Worm (Caenorhabditis elegans) whole organism, L4 larva: ENCODE results near the gene ceh-23.

ENCODE experiments used
- F44E2.7 ChIP-seq: fragments of 200-800 bp; sonication (Bioruptor generic); IDR thresholded peaks from 2 replicates; pipeline ENCODE4 v2.1.2; 2022; ENCODE audit warnings: missing genetic modification characterization, missing compliant biosample characterization
- F49E8.2 ChIP-seq: sonication (generic microtip); optimal IDR thresholded peaks from 2 replicates; lab custom pipeline; 2016; ENCODE audit warnings: missing compliant biosample characterization, mild to moderate bottlenecking, missing genetic modification characterization, borderline replicate concordance
- Y48G9A.11 ChIP-seq: fragments of 200-800 bp; sonication (Bioruptor generic); IDR thresholded peaks from 2 replicates; pipeline ENCODE4 v1.3.6; 2022; ENCODE audit warnings: missing genetic modification reagents, missing genetic modification characterization, missing compliant biosample characterization
- ZK546.5 ChIP-seq, 2 experiments: sonication (generic microtip); optimal IDR thresholded peaks; 2 replicates each; lab custom pipeline; 2017; ENCODE audit warnings: missing biosample characterization in 2 of 2, missing genetic modification characterization in 2 of 2
- aha-1 ChIP-seq: fragments of 150-350 bp; peaks from one replicate; lab custom pipeline; 2014; ENCODE audit warnings: missing biosample characterization, missing genetic modification characterization
- aly-2 ChIP-seq: sonication (generic microtip); optimal IDR thresholded peaks from 2 replicates; lab custom pipeline; 2018; ENCODE audit warnings: missing biosample characterization, missing genetic modification characterization
- ama-1 ChIP-seq: fragments of 150-350 bp; optimal IDR thresholded peaks from 2 replicates; lab custom pipeline; 2014; ENCODE audit warnings: inconsistent platforms, mixed read lengths
- ceh-28 ChIP-seq: fragments of 150-350 bp; optimal IDR thresholded peaks from 2 replicates; lab custom pipeline; 2014; ENCODE audit warnings: missing biosample characterization, missing genetic modification reagents, missing genetic modification characterization
- ceh-32 ChIP-seq: sonication (generic microtip); optimal IDR thresholded peaks from 2 replicates; lab custom pipeline; 2016; ENCODE audit warnings: mild to moderate bottlenecking, missing genetic modification characterization, missing compliant biosample characterization; ENCODE audit not compliant: poor library complexity
- cey-2 ChIP-seq: sonication (generic microtip); optimal IDR thresholded peaks from 3 replicates; lab custom pipeline; 2017; ENCODE audit warnings: missing genetic modification characterization, mild to moderate bottlenecking, missing compliant biosample characterization, antibody characterized with exemption, borderline replicate concordance; ENCODE audit not compliant: insufficient read depth
- ctbp-1 ChIP-seq: fragments of 200-800 bp; sonication (Bioruptor generic); IDR thresholded peaks from 2 replicates; pipeline ENCODE4 v1.3.6; 2022; ENCODE audit warnings: missing genetic modification reagents, missing genetic modification characterization, missing compliant biosample characterization
- dmd-6 ChIP-seq: fragments of 200-800 bp; sonication (Bioruptor generic); IDR thresholded peaks from 2 replicates; pipeline ENCODE4 v1.3.6; 2022; ENCODE audit warnings: missing genetic modification reagents, missing genetic modification characterization, missing compliant biosample characterization
- dmd-8 ChIP-seq: fragments of 200-800 bp; sonication (Bioruptor generic); IDR thresholded peaks from 2 replicates; pipeline ENCODE4 v1.3.6; 2022; ENCODE audit warnings: missing genetic modification characterization, missing compliant biosample characterization
- dmd-9 ChIP-seq: fragments of 200-800 bp; sonication (Bioruptor generic); IDR thresholded peaks from 2 replicates; pipeline ENCODE4 v1.3.6; 2022; ENCODE audit warnings: missing genetic modification reagents, missing genetic modification characterization, missing compliant biosample characterization
- fkh-10 ChIP-seq: fragments of 150-350 bp; optimal IDR thresholded peaks from 2 replicates; lab custom pipeline; 2014; ENCODE audit warnings: missing biosample characterization, missing genetic modification reagents, missing genetic modification characterization
- hlh-30 ChIP-seq: sonication (generic microtip); optimal IDR thresholded peaks from 2 replicates; lab custom pipeline; 2017; ENCODE audit warnings: antibody characterized with exemption, mild to moderate bottlenecking, missing genetic modification characterization, missing compliant biosample characterization; ENCODE audit not compliant: insufficient read depth
- lin-1 ChIP-seq: fragments of 200-800 bp; sonication (Bioruptor generic); IDR thresholded peaks from 2 replicates; pipeline ENCODE4 v1.3.6; 2022; ENCODE audit warnings: missing genetic modification reagents, missing genetic modification characterization, missing compliant biosample characterization
- lin-13 ChIP-seq: fragments of 150-350 bp; optimal IDR thresholded peaks from 2 replicates; lab custom pipeline; 2014; ENCODE audit warnings: missing biosample characterization, missing genetic modification reagents, missing genetic modification characterization
- lin-15B ChIP-seq: fragments of 150-350 bp; sonication (generic microtip); optimal IDR thresholded peaks from 3 replicates; lab custom pipeline; 2014; ENCODE audit warnings: missing biosample characterization, missing genetic modification characterization
- lin-29 ChIP-seq: fragments of 200-800 bp; sonication (Bioruptor generic); IDR thresholded peaks from 2 replicates; pipeline ENCODE4 v1.3.6; 2022; ENCODE audit warnings: missing genetic modification reagents, missing genetic modification characterization, missing compliant biosample characterization
- lin-39 ChIP-seq: fragments of 150-350 bp; optimal IDR thresholded peaks from 2 replicates; lab custom pipeline; 2014; ENCODE audit warnings: missing biosample characterization, missing genetic modification reagents, missing genetic modification characterization
- lir-3 ChIP-seq: sonication (generic microtip); optimal IDR thresholded peaks from 2 replicates; lab custom pipeline; 2016; ENCODE audit warnings: mild to moderate bottlenecking, missing genetic modification characterization, missing compliant biosample characterization
- lsy-2 ChIP-seq, 2 experiments: fragments of 150-350 bp in 1 of 2; sonication (generic microtip) in 1 of 2; optimal IDR thresholded peaks; 2 replicates each; lab custom pipeline; 2014 to 2017; ENCODE audit warnings: missing biosample characterization in 2 of 2, missing genetic modification characterization in 2 of 2
- madf-9 ChIP-seq: fragments of 200-800 bp; sonication (Bioruptor generic); conservative IDR thresholded peaks from 2 replicates; pipeline ENCODE4 v1.3.6; 2022; ENCODE audit warnings: missing genetic modification reagents, missing genetic modification characterization, missing compliant biosample characterization
- mes-2 ChIP-seq: sonication (generic microtip); optimal IDR thresholded peaks from 2 replicates; lab custom pipeline; 2016; ENCODE audit warnings: missing genotype, mild to moderate bottlenecking, missing genetic modification characterization, missing compliant biosample characterization; ENCODE audit not compliant: poor library complexity, severe bottlenecking
- mxl-2 ChIP-seq: fragments of 200-800 bp; sonication (Bioruptor generic); conservative IDR thresholded peaks from 2 replicates; pipeline ENCODE4 v1.3.6; 2022; ENCODE audit warnings: missing genetic modification reagents, missing genetic modification characterization, missing compliant biosample characterization
- nhr-111 ChIP-seq: fragments of 200-800 bp; sonication (Bioruptor generic); optimal IDR thresholded peaks from 2 replicates; lab custom pipeline; 2018; ENCODE audit warnings: mild to moderate bottlenecking, missing genetic modification characterization, missing compliant biosample characterization
- nhr-48 ChIP-seq: sonication (generic microtip); optimal IDR thresholded peaks from 2 replicates; lab custom pipeline; 2016; ENCODE audit warnings: mild to moderate bottlenecking, missing genetic modification characterization, missing compliant biosample characterization
- php-3 ChIP-seq: fragments of 200-800 bp; sonication (Bioruptor generic); IDR thresholded peaks from 2 replicates; pipeline ENCODE4 v1.3.6; 2022; ENCODE audit warnings: missing genetic modification reagents, missing genetic modification characterization, missing compliant biosample characterization
- snpc-1.2 ChIP-seq: fragments of 200-800 bp; sonication (Bioruptor generic); IDR thresholded peaks from 2 replicates; pipeline ENCODE4 v1.3.6; 2022; ENCODE audit warnings: missing genetic modification reagents, missing genetic modification characterization, missing compliant biosample characterization
- snpc-4 ChIP-seq: fragments of 150-350 bp; optimal IDR thresholded peaks from 2 replicates; lab custom pipeline; 2014; ENCODE audit warnings: missing biosample characterization, missing genetic modification characterization
- spr-1 ChIP-seq: sonication (generic microtip); optimal IDR thresholded peaks from 2 replicates; lab custom pipeline; 2016; ENCODE audit warnings: mild to moderate bottlenecking, missing genetic modification characterization, missing compliant biosample characterization
- spr-3 ChIP-seq: fragments of 200-800 bp; sonication (Bioruptor generic); optimal IDR thresholded peaks from 2 replicates; lab custom pipeline; 2018; ENCODE audit warnings: mild to moderate bottlenecking, missing genetic modification characterization, missing compliant biosample characterization
- tag-97 ChIP-seq: fragments of 200-800 bp; sonication (Bioruptor generic); IDR thresholded peaks from 2 replicates; pipeline ENCODE4 v1.3.6; 2022; ENCODE audit warnings: missing genetic modification characterization, missing compliant biosample characterization
- tra-1 ChIP-seq: fragments of 200-800 bp; sonication (Bioruptor generic); IDR thresholded peaks from 2 replicates; pipeline ENCODE4 v1.3.6; 2022; ENCODE audit warnings: missing genetic modification reagents, missing genetic modification characterization, missing compliant biosample characterization
- unc-130 ChIP-seq: sonication (generic microtip); optimal IDR thresholded peaks from 2 replicates; lab custom pipeline; 2016; ENCODE audit warnings: missing genetic modification reagents, missing genetic modification characterization, missing compliant biosample characterization
- unc-62 ChIP-seq, 3 experiments: fragments of 150-350 bp in 1 of 3; sonication (generic microtip); optimal IDR thresholded peaks in 2 of 3; peaks in 1 of 3; 1 replicate in 1 of 3; 2 replicates in 2 of 3; lab custom pipeline; 2014 to 2017; ENCODE audit warnings: missing biosample characterization in 3 of 3, missing genetic modification characterization in 3 of 3, missing genetic modification reagents in 3 of 3, missing genotype in 1 of 3
- zag-1 ChIP-seq: fragments of 150-350 bp; optimal IDR thresholded peaks from 2 replicates; lab custom pipeline; 2014; ENCODE audit warnings: missing biosample characterization, missing genetic modification characterization
- zfp-2 ChIP-seq: sonication (generic microtip); optimal IDR thresholded peaks from 2 replicates; lab custom pipeline; 2016; ENCODE audit warnings: mild to moderate bottlenecking, missing genetic modification characterization, missing compliant biosample characterization

ceh-23 gene

DNA sequence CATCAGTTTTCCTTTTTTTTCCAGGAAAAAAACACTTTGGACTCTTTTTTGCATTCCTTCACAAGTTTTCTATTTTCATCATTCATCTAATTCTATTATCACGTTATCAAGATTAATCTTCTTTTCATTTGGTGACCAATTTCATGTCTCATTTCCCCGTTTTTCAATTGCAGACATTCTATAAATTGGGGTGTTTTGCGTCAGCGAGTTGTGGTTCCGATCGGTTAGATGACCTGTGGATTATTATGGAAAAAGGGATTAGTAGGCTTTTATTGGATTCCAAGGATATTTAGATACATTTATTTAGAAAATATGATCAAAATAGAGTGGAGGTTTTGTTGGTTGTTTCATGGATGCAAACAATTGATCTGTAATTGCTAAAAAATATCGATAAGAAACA lies 4.5 kb upstream of the ceh-23 start:
- no peak for TF ChIP-seq mxl-2 (GFP tag; lab: Robert Waterston, UW)
- TF ChIP-seq lin-15B (tag; lab: Kevin White, UChicago) = no peak
- no peak for TF ChIP-seq unc-62 (GFP tag; optimal IDR thresholded peaks at IDR 0.05 in 1 of 2; lab: Kevin White, UChicago)
- TF ChIP-seq unc-62 (tag; optimal IDR thresholded peaks at IDR 0.05; lab: Kevin White, UChicago) = no peak
- TF ChIP-seq Y48G9A.11 (GFP tag; lab: Robert Waterston, UW) = no peak
- no peak for TF ChIP-seq spr-1 (tag; lab: Kevin White, UChicago)
- no peak for TF ChIP-seq lin-39 (tag; lab: Kevin White, UChicago)
- no peak for TF ChIP-seq mes-2
- TF ChIP-seq ceh-28 = no peak
- TF ChIP-seq tra-1 (GFP tag; lab: Robert Waterston, UW) = no peak
- no peak for TF ChIP-seq lir-3 (tag; lab: Kevin White, UChicago)
- no peak for TF ChIP-seq zag-1 (tag; lab: Kevin White, UChicago)

DNA sequence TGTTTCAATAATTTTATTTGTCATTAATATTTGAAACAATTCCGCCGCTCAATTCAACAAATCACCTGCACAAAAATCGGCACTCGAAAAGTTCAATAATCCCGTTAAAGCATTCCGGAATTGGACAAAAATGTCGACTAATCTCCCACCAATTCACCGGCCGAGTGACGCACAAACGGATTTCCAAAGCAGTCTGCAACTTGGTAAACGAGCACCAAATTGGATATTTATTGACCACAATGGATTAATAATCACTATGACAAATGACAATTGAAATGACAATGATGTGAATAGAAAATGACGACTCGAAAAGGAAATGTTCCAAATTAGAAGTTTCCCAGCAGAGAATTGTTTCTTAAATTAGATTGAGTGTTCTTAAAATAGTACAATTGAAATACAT lies 3.7 kb upstream of the ceh-23 start:
- TF ChIP-seq lin-29 (no peak), unc-62 (GFP tag; optimal IDR thresholded peaks at IDR 0.05 in 1 of 2; lab: Kevin White, UChicago) (peak in 1 of 2 experiments; percentile 13), unc-62 (tag; optimal IDR thresholded peaks at IDR 0.05; lab: Kevin White, UChicago) (no peak)
- TF ChIP-seq, all 104 proteins: peak for 1

DNA sequence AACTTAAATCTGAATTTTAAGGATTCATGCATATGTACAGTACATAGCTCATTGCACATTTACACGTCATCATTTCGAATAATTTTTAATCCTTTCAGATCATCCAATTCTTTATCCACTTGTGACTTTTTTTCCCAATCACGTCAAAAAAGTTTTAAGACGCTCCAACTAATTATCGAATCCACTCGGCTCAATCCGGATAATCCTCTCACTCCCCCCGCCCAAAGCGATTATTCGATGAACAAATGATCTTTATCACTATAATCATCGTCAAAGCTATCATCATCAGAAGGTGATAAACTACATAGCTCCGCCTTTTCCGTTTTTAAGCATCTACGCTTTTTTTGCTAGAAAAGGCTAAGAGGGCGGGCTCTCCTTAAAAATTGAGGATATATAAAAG lies 1.8 kb upstream of the ceh-23 start:
- no peak for TF ChIP-seq F44E2.7 (GFP tag; lab: Robert Waterston, UW)
- no peak for TF ChIP-seq ceh-32 (tag; lab: Kevin White, UChicago)
- TF ChIP-seq mxl-2 (GFP tag; lab: Robert Waterston, UW) = no peak
- no peak for TF ChIP-seq tag-97 (GFP tag; lab: Robert Waterston, UW)
- no peak for TF ChIP-seq snpc-1.2 (GFP tag; lab: Robert Waterston, UW)
- no peak for TF ChIP-seq lin-13 (GFP tag; lab: Kevin White, UChicago)
- no peak for TF ChIP-seq hlh-30 (tag; lab: Kevin White, UChicago)
- no peak for TF ChIP-seq ama-1 (lab: Kevin White, UChicago)
- no peak for TF ChIP-seq php-3 (GFP tag; lab: Robert Waterston, UW)

DNA sequence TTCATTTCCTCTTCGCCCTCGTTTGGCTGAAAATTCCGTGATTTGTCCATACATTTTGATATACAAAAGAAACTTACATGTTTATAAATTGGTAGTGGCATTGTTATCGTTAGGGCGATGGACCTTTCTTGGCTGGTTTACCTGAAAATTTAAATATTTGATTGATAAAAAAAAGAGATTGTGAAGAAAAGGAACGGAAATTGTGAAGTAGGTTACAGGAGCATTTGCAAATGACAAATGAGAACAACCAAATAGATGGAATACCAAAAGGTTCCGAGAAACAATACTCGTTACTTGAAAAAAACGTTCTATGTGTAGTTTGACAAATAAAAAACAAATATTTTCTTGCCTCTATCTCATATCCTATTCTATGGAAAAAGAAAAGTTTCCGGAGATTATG lies 4.1 kb downstream of the ceh-23 start, which contains the start of gene ZK652.8:
ZK652.8 (minus strand) TSS at position 101 of the 400 bp plus-strand sequence.
- TF ChIP-seq unc-130 (no peak), aha-1 (tag; lab: Kevin White, UChicago) (peak; percentile 59)

DNA sequence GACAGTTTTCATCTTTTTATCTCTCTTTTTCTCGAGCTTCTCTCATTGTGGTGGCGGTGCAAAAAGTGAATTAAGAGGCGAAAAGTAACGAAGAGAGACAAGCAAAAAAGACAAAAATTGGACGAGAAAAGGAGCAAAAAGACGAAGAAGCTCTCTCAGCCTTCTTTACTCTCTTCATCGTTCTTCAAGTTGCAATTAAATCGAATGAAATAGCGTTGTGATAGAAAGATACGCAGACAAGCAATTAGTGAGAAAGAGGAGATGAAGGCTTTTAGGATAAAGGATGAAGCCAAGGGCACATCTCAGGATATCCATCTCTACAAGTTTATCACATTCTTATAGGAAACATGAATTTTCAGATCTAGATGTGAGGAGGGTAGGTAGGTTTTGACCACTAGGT lies 8.8 kb downstream of the ceh-23 start:
- TF ChIP-seq aha-1 (tag; lab: Kevin White, UChicago) = peak; percentile 69
- peak in 1 of 2 experiments; percentile 22 for TF ChIP-seq lsy-2 (tag; optimal IDR thresholded peaks at IDR 0.05; lab: Kevin White, UChicago)
- no peak for TF ChIP-seq hlh-30 (tag; lab: Kevin White, UChicago)
- peak; percentile 17 for TF ChIP-seq fkh-10
- TF ChIP-seq spr-3 (GFP tag; lab: Kevin White, UChicago) = no peak
- TF ChIP-seq, all 104 proteins: peak for 3

DNA sequence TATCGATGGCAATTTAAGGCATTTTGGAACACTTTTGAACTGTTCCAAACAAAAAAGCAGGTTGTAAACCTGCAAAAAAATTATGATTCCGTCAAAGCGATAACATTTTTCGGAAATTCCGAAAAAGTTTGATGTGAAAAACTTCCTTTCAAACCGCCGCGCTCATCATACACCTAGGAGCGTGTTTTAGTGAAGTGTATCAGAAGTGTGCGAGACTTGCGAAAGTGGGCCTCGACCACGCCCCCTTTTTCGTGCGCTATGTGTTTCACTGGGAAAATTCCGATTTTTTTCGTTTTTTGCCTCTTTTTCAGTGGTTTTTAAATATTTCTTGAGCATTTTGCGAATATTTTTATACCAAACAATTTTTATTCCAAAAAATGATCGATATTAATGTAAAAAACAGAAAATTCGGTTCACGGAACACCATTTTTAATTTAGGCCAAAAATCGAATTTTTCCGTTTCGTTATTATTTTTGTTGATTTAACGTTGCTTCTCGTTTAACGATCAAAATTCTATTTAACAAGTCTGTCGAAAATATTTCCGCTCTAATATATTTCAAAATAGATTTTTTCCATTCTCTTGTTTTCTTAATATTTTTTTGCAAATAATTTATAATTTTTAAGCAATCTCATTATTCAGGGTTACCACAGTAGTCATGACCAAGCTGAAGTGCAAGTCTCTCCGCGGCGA lies 15.2 kb downstream of the ceh-23 start, which contains the start of gene rpl-35:
rpl-35 (plus strand) TSS at position 641 of the 691 bp plus-strand sequence.
- TF ChIP-seq spr-1 (tag; lab: Kevin White, UChicago) (peak; percentile 98), madf-9 (peak; percentile 99), dmd-9 (GFP tag; lab: Robert Waterston, UW) (peak; percentile 99), lin-1 (GFP tag; lab: Robert Waterston, UW) (peak; percentile 99), cey-2 (peak; percentile 88), nhr-111 (GFP tag; lab: Kevin White, UChicago) (peak; percentile 96), nhr-48 (tag; lab: Kevin White, UChicago) (peak; percentile 96), ama-1 (lab: Kevin White, UChicago) (peak; percentile 93), php-3 (GFP tag; lab: Robert Waterston, UW) (peak; percentile 99), aly-2 (tag; lab: Kevin White, UChicago) (peak; percentile 95), dmd-6 (GFP tag; lab: Robert Waterston, UW) (peak; percentile 100), ZK546.5 (tag; optimal IDR thresholded peaks at IDR 0.05; lab: Kevin White, UChicago) (peak in 1 of 2 experiments; percentile 91), aha-1 (tag; lab: Kevin White, UChicago) (peak; percentile 100), ctbp-1 (peak; percentile 99), F49E8.2 (peak; percentile 98), zfp-2 (tag; lab: Kevin White, UChicago) (peak; percentile 92), snpc-4 (tag; lab: Kevin White, UChicago) (peak; percentile 55), dmd-8 (GFP tag; lab: Robert Waterston, UW) (peak; percentile 90), snpc-1.2 (GFP tag; lab: Robert Waterston, UW) (peak; percentile 96)
